Worm (Caenorhabditis elegans): ENCODE data around the gene ZC477.7.

ce11 chrIV:7098509-7099065, 12.7 kb downstream of the ZC477.7 start, which contains the start of gene ZC477.4:
- TF ChIP-seq pha-4 (tag; optimal IDR thresholded peaks at IDR 0.05): no peak
- no peak for TF ChIP-seq cebp-1 (GFP tag; IDR thresholded peaks at IDR 0.05)
- no peak for TF ChIP-seq cebp-1 (tag; optimal IDR thresholded peaks at IDR 0.05)
- no peak for TF ChIP-seq nhr-90 (tag; optimal IDR thresholded peaks at IDR 0.05)
- TF ChIP-seq F57C9.4 (tag; optimal IDR thresholded peaks at IDR 0.05): no peak
- TF ChIP-seq xnd-1 (tag; optimal IDR thresholded peaks at IDR 0.05): no peak
- TF ChIP-seq snpc-1.1 (tag; optimal IDR thresholded peaks at IDR 0.05; ENCODE audit: insufficient read depth): no peak
- no peak for TF ChIP-seq lin-35 (GFP tag; optimal IDR thresholded peaks at IDR 0.05)
- TF ChIP-seq ceh-100 (GFP tag; IDR thresholded peaks at IDR 0.05): no peak
- no peak for TF ChIP-seq nfya-1 (tag; optimal IDR thresholded peaks at IDR 0.05; ENCODE audit: borderline replicate concordance, insufficient read depth)
- TF ChIP-seq unc-62 (GFP tag; optimal IDR thresholded peaks at IDR 0.05): no peak
- no peak for TF ChIP-seq B0261.1 (tag; optimal IDR thresholded peaks at IDR 0.05)
- no peak for TF ChIP-seq T26A5.8 (tag; optimal IDR thresholded peaks at IDR 0.05)
- TF ChIP-seq ama-1 (optimal IDR thresholded peaks at IDR 0.05): no peak
- no peak for TF ChIP-seq ama-1 (GFP tag; optimal IDR thresholded peaks at IDR 0.05)

Data from whole organism, young adult.